Worm (Caenorhabditis elegans) whole organism, mixed stage, embryonic: Measurements from ENCODE around the gene T12A2.3.

Source experiments
- M03D4.4 ChIP-seq: sonication (generic microtip); optimal IDR thresholded peaks from 2 replicates; lab custom pipeline; 2017; ENCODE audit warnings: mild to moderate bottlenecking, missing genetic modification characterization, missing compliant biosample characterization
- bed-3 ChIP-seq: fragments of 200-800 bp; sonication (Bioruptor generic); optimal IDR thresholded peaks from 3 replicates; lab custom pipeline; 2018; ENCODE audit warnings: mild to moderate bottlenecking, missing genetic modification characterization, moderate library complexity, missing compliant biosample characterization
- ceh-39 ChIP-seq: fragments of 150-350 bp; optimal IDR thresholded peaks from 2 replicates; lab custom pipeline; 2014; ENCODE audit warnings: missing biosample characterization, missing genetic modification characterization
- ceh-43 ChIP-seq: fragments of 200-800 bp; sonication (Bioruptor generic); optimal IDR thresholded peaks from 2 replicates; lab custom pipeline; 2018; ENCODE audit warnings: mild to moderate bottlenecking, missing genetic modification characterization, moderate library complexity, missing compliant biosample characterization
- ceh-83 ChIP-seq: fragments of 200-800 bp; sonication (Bioruptor generic); optimal IDR thresholded peaks from 2 replicates; lab custom pipeline; 2018; ENCODE audit warnings: mild to moderate bottlenecking, missing genetic modification characterization, missing compliant biosample characterization
- cnd-1 ChIP-seq: fragments of 200-800 bp; sonication (Bioruptor generic); optimal IDR thresholded peaks from 2 replicates; lab custom pipeline; 2018; ENCODE audit warnings: mild to moderate bottlenecking, missing genetic modification characterization, missing compliant biosample characterization
- drap-1 ChIP-seq: fragments of 200-800 bp; sonication (Bioruptor generic); optimal IDR thresholded peaks from 3 replicates; lab custom pipeline; 2018; ENCODE audit warnings: mild to moderate bottlenecking, missing genetic modification characterization, missing compliant biosample characterization
- elt-1 ChIP-seq: sonication (generic microtip); optimal IDR thresholded peaks from 2 replicates; lab custom pipeline; 2017; ENCODE audit warnings: missing genetic modification characterization, mild to moderate bottlenecking, missing compliant biosample characterization, antibody characterized with exemption, moderate library complexity, borderline replicate concordance; ENCODE audit not compliant: insufficient read depth
- elt-3 ChIP-seq: fragments of 150-350 bp; optimal IDR thresholded peaks from 2 replicates; lab custom pipeline; 2014; ENCODE audit warnings: missing biosample characterization, missing genetic modification characterization
- flh-1 ChIP-seq: fragments of 200-800 bp; sonication (Bioruptor generic); optimal IDR thresholded peaks from 2 replicates; lab custom pipeline; 2018; ENCODE audit warnings: mild to moderate bottlenecking, missing genetic modification characterization, moderate library complexity, missing compliant biosample characterization
- ham-2 ChIP-seq: fragments of 200-800 bp; sonication (Bioruptor generic); optimal IDR thresholded peaks from 2 replicates; lab custom pipeline; 2018; ENCODE audit warnings: mild to moderate bottlenecking, missing genetic modification characterization, missing compliant biosample characterization
- hlh-1 ChIP-seq: fragments of 150-350 bp; optimal IDR thresholded peaks from 2 replicates; lab custom pipeline; 2014; ENCODE audit warnings: missing biosample characterization, missing genetic modification reagents, missing genetic modification characterization
- lin-32 ChIP-seq: fragments of 200-800 bp; sonication (Bioruptor generic); optimal IDR thresholded peaks from 2 replicates; lab custom pipeline; 2018; ENCODE audit warnings: mild to moderate bottlenecking, missing genetic modification characterization, missing compliant biosample characterization
- lsy-2 ChIP-seq: fragments of 150-350 bp; optimal IDR thresholded peaks from 2 replicates; lab custom pipeline; 2014; ENCODE audit warnings: missing biosample characterization, missing genetic modification characterization
- mab-5 ChIP-seq: fragments of 150-350 bp; optimal IDR thresholded peaks from 2 replicates; lab custom pipeline; 2014; ENCODE audit warnings: missing biosample characterization, missing genetic modification characterization
- mep-1 ChIP-seq: fragments of 150-350 bp; optimal IDR thresholded peaks from 2 replicates; lab custom pipeline; 2017; ENCODE audit warnings: missing biosample characterization, missing genetic modification reagents, missing genetic modification characterization, inconsistent platforms
- mls-2 ChIP-seq: sonication (generic microtip); optimal IDR thresholded peaks from 2 replicates; lab custom pipeline; 2016; ENCODE audit warnings: mild to moderate bottlenecking, missing genetic modification characterization, moderate library complexity, missing compliant biosample characterization
- nhr-2 ChIP-seq: fragments of 150-350 bp; optimal IDR thresholded peaks from 2 replicates; lab custom pipeline; 2014; ENCODE audit warnings: missing biosample characterization, missing genetic modification characterization
- nhr-237 ChIP-seq: fragments of 150-350 bp; optimal IDR thresholded peaks from 2 replicates; lab custom pipeline; 2014; ENCODE audit warnings: missing biosample characterization, missing genetic modification characterization
- nhr-28 ChIP-seq: fragments of 150-350 bp; optimal IDR thresholded peaks from 2 replicates; lab custom pipeline; 2014; ENCODE audit warnings: missing biosample characterization, missing genetic modification characterization
- nhr-76 ChIP-seq: sonication (generic microtip); optimal IDR thresholded peaks from 2 replicates; lab custom pipeline; 2017; ENCODE audit warnings: missing biosample characterization, missing genetic modification characterization
- pha-4 ChIP-seq: fragments of 150-350 bp; optimal IDR thresholded peaks from 2 replicates; lab custom pipeline; 2018; ENCODE audit warnings: missing biosample characterization, missing genetic modification reagents, missing genetic modification characterization
- snpc-4 ChIP-seq: fragments of 150-350 bp; optimal IDR thresholded peaks from 2 replicates; lab custom pipeline; 2014; ENCODE audit warnings: missing biosample characterization, missing genetic modification characterization
- sptf-1 ChIP-seq: sonication (generic microtip); optimal IDR thresholded peaks from 2 replicates; lab custom pipeline; 2017; ENCODE audit warnings: mild to moderate bottlenecking, missing genetic modification characterization, moderate library complexity, missing compliant biosample characterization
- tbx-8 ChIP-seq: fragments of 200-800 bp; sonication (Bioruptor generic); optimal IDR thresholded peaks from 2 replicates; lab custom pipeline; 2018; ENCODE audit warnings: mild to moderate bottlenecking, missing genetic modification characterization, moderate library complexity, missing compliant biosample characterization
- unc-120 ChIP-seq: sonication (generic microtip); optimal IDR thresholded peaks from 2 replicates; lab custom pipeline; 2017; ENCODE audit warnings: missing genetic modification characterization, missing compliant biosample characterization; ENCODE audit not compliant: poor library complexity, severe bottlenecking
- unc-39 ChIP-seq: fragments of 150-350 bp; optimal IDR thresholded peaks from 2 replicates; lab custom pipeline; 2014; ENCODE audit warnings: missing biosample characterization, missing genetic modification characterization
- unc-62 ChIP-seq: fragments of 150-350 bp; optimal IDR thresholded peaks from 2 replicates; lab custom pipeline; 2014; ENCODE audit warnings: missing biosample characterization, missing genetic modification reagents, missing genetic modification characterization
- zip-8 ChIP-seq: fragments of 150-350 bp; optimal IDR thresholded peaks from 2 replicates; lab custom pipeline; 2014; ENCODE audit warnings: missing biosample characterization, missing genetic modification characterization
- ztf-11 ChIP-seq: fragments of 150-350 bp; optimal IDR thresholded peaks from 2 replicates; lab custom pipeline; 2014; ENCODE audit warnings: missing biosample characterization, missing genetic modification characterization

Gene T12A2.3

ce11 chrIII:6216833-6217466 is 23.7 kb upstream of the T12A2.3 start, which contains the start of gene hot-4:
Gene hot-4, plus strand, starts transcription at chrIII:6217416.
- TF ChIP-seq cnd-1 (tag; lab: Kevin White, UChicago) (no peak), ceh-39 (no peak), lin-32 (GFP tag; lab: Kevin White, UChicago) (no peak), hlh-1 (tag; lab: Kevin White, UChicago) (no peak), snpc-4 (no peak), unc-39 (tag; lab: Kevin White, UChicago) (no peak), elt-3 (tag; lab: Kevin White, UChicago) (no peak), ztf-11 (tag; lab: Kevin White, UChicago) (no peak), M03D4.4 (tag; lab: Kevin White, UChicago) (no peak), nhr-2 (no peak), unc-62 (GFP tag; lab: Kevin White, UChicago) (no peak), mab-5 (tag; lab: Kevin White, UChicago) (no peak), nhr-237 (tag; lab: Kevin White, UChicago) (no peak)

ce11 chrIII:6221403-6221802 is 19.2 kb upstream of the T12A2.3 start:
- TF ChIP-seq lin-32 (GFP tag; lab: Kevin White, UChicago) = no peak
- no peak for TF ChIP-seq nhr-2
- TF ChIP-seq elt-1 (tag; lab: Kevin White, UChicago) = no peak
- no peak for TF ChIP-seq unc-39 (tag; lab: Kevin White, UChicago)
- TF ChIP-seq nhr-76 (tag; lab: Kevin White, UChicago) = no peak
- TF ChIP-seq hlh-1 (tag; lab: Kevin White, UChicago) = no peak
- TF ChIP-seq lsy-2 (tag; lab: Kevin White, UChicago) = no peak
- TF ChIP-seq ceh-39 = no peak
- TF ChIP-seq ztf-11 (tag; lab: Kevin White, UChicago) = no peak
- no peak for TF ChIP-seq snpc-4
- TF ChIP-seq flh-1 (GFP tag; lab: Kevin White, UChicago) = no peak
- TF ChIP-seq mab-5 (tag; lab: Kevin White, UChicago) = no peak
- TF ChIP-seq unc-62 (GFP tag; lab: Kevin White, UChicago) = no peak
- no peak for TF ChIP-seq nhr-237 (tag; lab: Kevin White, UChicago)
- no peak for TF ChIP-seq pha-4 (tag; lab: Kevin White, UChicago)
- TF ChIP-seq ceh-83 = no peak

- TF ChIP-seq ceh-43 (no peak), nhr-28 (tag; lab: Kevin White, UChicago) (no peak), ztf-11 (tag; lab: Kevin White, UChicago) (no peak), sptf-1 (tag; lab: Kevin White, UChicago) (no peak), M03D4.4 (tag; lab: Kevin White, UChicago) (no peak), bed-3 (GFP tag; lab: Kevin White, UChicago) (no peak), lsy-2 (tag; lab: Kevin White, UChicago) (no peak), nhr-76 (tag; lab: Kevin White, UChicago) (no peak), elt-3 (tag; lab: Kevin White, UChicago) (no peak), unc-39 (tag; lab: Kevin White, UChicago) (no peak), flh-1 (GFP tag; lab: Kevin White, UChicago) (no peak), ceh-39 (no peak), cnd-1 (tag; lab: Kevin White, UChicago) (no peak), zip-8 (tag; lab: Kevin White, UChicago) (no peak), drap-1 (no peak), unc-62 (GFP tag; lab: Kevin White, UChicago) (no peak), tbx-8 (GFP tag; lab: Kevin White, UChicago) (no peak), hlh-1 (tag; lab: Kevin White, UChicago) (no peak)
Measured at ce11 chrIII:6230870-6231269, 9.8 kb upstream of the T12A2.3 start, which contains the start of gene esyt-2. Gene esyt-2, minus strand, starts transcription at chrIII:6230970.

ce11 chrIII:6231880-6232279 is 8.7 kb upstream of the T12A2.3 start:
- TF ChIP-seq elt-3 (tag; lab: Kevin White, UChicago) (peak; percentile 60), unc-120 (no peak)

ce11 chrIII:6236649-6237048 is 4.0 kb upstream of the T12A2.3 start, which contains the start of gene T12A2.21:
Gene T12A2.21, minus strand, starts transcription at chrIII:6236749.
- TF ChIP-seq ztf-11 (tag; lab: Kevin White, UChicago) (no peak), cnd-1 (tag; lab: Kevin White, UChicago) (no peak), nhr-28 (tag; lab: Kevin White, UChicago) (no peak), tbx-8 (GFP tag; lab: Kevin White, UChicago) (no peak), snpc-4 (no peak), hlh-1 (tag; lab: Kevin White, UChicago) (no peak), pha-4 (tag; lab: Kevin White, UChicago) (no peak), nhr-76 (tag; lab: Kevin White, UChicago) (no peak), ham-2 (GFP tag; lab: Kevin White, UChicago) (no peak), unc-62 (GFP tag; lab: Kevin White, UChicago) (no peak), M03D4.4 (tag; lab: Kevin White, UChicago) (no peak), mep-1 (tag; lab: Kevin White, UChicago) (no peak), mls-2 (tag; lab: Kevin White, UChicago) (no peak), ceh-83 (no peak), mab-5 (tag; lab: Kevin White, UChicago) (no peak)
